Worm (Caenorhabditis elegans) whole organism, mixed stage, embryonic: ENCODE measurements around the gene gtf-2E2.

Source experiments
- M03D4.4 ChIP-seq: sonication (generic microtip); optimal IDR thresholded peaks from 2 replicates; lab custom pipeline; 2017; ENCODE audit warnings: mild to moderate bottlenecking, missing genetic modification characterization, missing compliant biosample characterization
- bed-3 ChIP-seq: fragments of 200-800 bp; sonication (Bioruptor generic); optimal IDR thresholded peaks from 3 replicates; lab custom pipeline; 2018; ENCODE audit warnings: mild to moderate bottlenecking, missing genetic modification characterization, moderate library complexity, missing compliant biosample characterization
- blmp-1 ChIP-seq: fragments of 150-350 bp; optimal IDR thresholded peaks from 2 replicates; lab custom pipeline; 2014; ENCODE audit warnings: missing biosample characterization, missing genetic modification characterization
- ceh-39 ChIP-seq: fragments of 150-350 bp; optimal IDR thresholded peaks from 2 replicates; lab custom pipeline; 2014; ENCODE audit warnings: missing biosample characterization, missing genetic modification characterization
- ceh-43 ChIP-seq: fragments of 200-800 bp; sonication (Bioruptor generic); optimal IDR thresholded peaks from 2 replicates; lab custom pipeline; 2018; ENCODE audit warnings: mild to moderate bottlenecking, missing genetic modification characterization, moderate library complexity, missing compliant biosample characterization
- ceh-83 ChIP-seq: fragments of 200-800 bp; sonication (Bioruptor generic); optimal IDR thresholded peaks from 2 replicates; lab custom pipeline; 2018; ENCODE audit warnings: mild to moderate bottlenecking, missing genetic modification characterization, missing compliant biosample characterization
- ces-1 ChIP-seq: fragments of 150-350 bp; optimal IDR thresholded peaks from 2 replicates; lab custom pipeline; 2014; ENCODE audit warnings: missing biosample characterization, missing genetic modification reagents, missing genetic modification characterization
- cnd-1 ChIP-seq: fragments of 200-800 bp; sonication (Bioruptor generic); optimal IDR thresholded peaks from 2 replicates; lab custom pipeline; 2018; ENCODE audit warnings: mild to moderate bottlenecking, missing genetic modification characterization, missing compliant biosample characterization
- drap-1 ChIP-seq: fragments of 200-800 bp; sonication (Bioruptor generic); optimal IDR thresholded peaks from 3 replicates; lab custom pipeline; 2018; ENCODE audit warnings: mild to moderate bottlenecking, missing genetic modification characterization, missing compliant biosample characterization
- elt-1 ChIP-seq: sonication (generic microtip); optimal IDR thresholded peaks from 2 replicates; lab custom pipeline; 2017; ENCODE audit warnings: missing genetic modification characterization, mild to moderate bottlenecking, missing compliant biosample characterization, antibody characterized with exemption, moderate library complexity, borderline replicate concordance; ENCODE audit not compliant: insufficient read depth
- elt-3 ChIP-seq: fragments of 150-350 bp; optimal IDR thresholded peaks from 2 replicates; lab custom pipeline; 2014; ENCODE audit warnings: missing biosample characterization, missing genetic modification characterization
- flh-1 ChIP-seq: fragments of 200-800 bp; sonication (Bioruptor generic); optimal IDR thresholded peaks from 2 replicates; lab custom pipeline; 2018; ENCODE audit warnings: mild to moderate bottlenecking, missing genetic modification characterization, moderate library complexity, missing compliant biosample characterization
- ham-2 ChIP-seq: fragments of 200-800 bp; sonication (Bioruptor generic); optimal IDR thresholded peaks from 2 replicates; lab custom pipeline; 2018; ENCODE audit warnings: mild to moderate bottlenecking, missing genetic modification characterization, missing compliant biosample characterization
- hlh-1 ChIP-seq: fragments of 150-350 bp; optimal IDR thresholded peaks from 2 replicates; lab custom pipeline; 2014; ENCODE audit warnings: missing biosample characterization, missing genetic modification reagents, missing genetic modification characterization
- lin-13 ChIP-seq: fragments of 150-350 bp; optimal IDR thresholded peaks from 2 replicates; lab custom pipeline; 2014; ENCODE audit warnings: missing biosample characterization, missing genetic modification characterization
- lin-32 ChIP-seq: fragments of 200-800 bp; sonication (Bioruptor generic); optimal IDR thresholded peaks from 2 replicates; lab custom pipeline; 2018; ENCODE audit warnings: mild to moderate bottlenecking, missing genetic modification characterization, missing compliant biosample characterization
- lsy-2 ChIP-seq: fragments of 150-350 bp; optimal IDR thresholded peaks from 2 replicates; lab custom pipeline; 2014; ENCODE audit warnings: missing biosample characterization, missing genetic modification characterization
- mab-5 ChIP-seq: fragments of 150-350 bp; optimal IDR thresholded peaks from 2 replicates; lab custom pipeline; 2014; ENCODE audit warnings: missing biosample characterization, missing genetic modification characterization
- mep-1 ChIP-seq: fragments of 150-350 bp; optimal IDR thresholded peaks from 2 replicates; lab custom pipeline; 2017; ENCODE audit warnings: missing biosample characterization, missing genetic modification reagents, missing genetic modification characterization, inconsistent platforms
- mls-2 ChIP-seq: sonication (generic microtip); optimal IDR thresholded peaks from 2 replicates; lab custom pipeline; 2016; ENCODE audit warnings: mild to moderate bottlenecking, missing genetic modification characterization, moderate library complexity, missing compliant biosample characterization
- nhr-12 ChIP-seq: fragments of 150-350 bp; optimal IDR thresholded peaks from 2 replicates; lab custom pipeline; 2014; ENCODE audit warnings: missing biosample characterization, missing genetic modification characterization
- nhr-2 ChIP-seq: fragments of 150-350 bp; optimal IDR thresholded peaks from 2 replicates; lab custom pipeline; 2014; ENCODE audit warnings: missing biosample characterization, missing genetic modification characterization
- nhr-237 ChIP-seq: fragments of 150-350 bp; optimal IDR thresholded peaks from 2 replicates; lab custom pipeline; 2014; ENCODE audit warnings: missing biosample characterization, missing genetic modification characterization
- nhr-28 ChIP-seq: fragments of 150-350 bp; optimal IDR thresholded peaks from 2 replicates; lab custom pipeline; 2014; ENCODE audit warnings: missing biosample characterization, missing genetic modification characterization
- nhr-76 ChIP-seq: sonication (generic microtip); optimal IDR thresholded peaks from 2 replicates; lab custom pipeline; 2017; ENCODE audit warnings: missing biosample characterization, missing genetic modification characterization
- pha-4 ChIP-seq: fragments of 150-350 bp; optimal IDR thresholded peaks from 2 replicates; lab custom pipeline; 2018; ENCODE audit warnings: missing biosample characterization, missing genetic modification reagents, missing genetic modification characterization
- sem-2 ChIP-seq: fragments of 200-800 bp; sonication (Bioruptor generic); optimal IDR thresholded peaks from 2 replicates; lab custom pipeline; 2018; ENCODE audit warnings: mild to moderate bottlenecking, missing genetic modification characterization, missing compliant biosample characterization
- snpc-4 ChIP-seq: fragments of 150-350 bp; optimal IDR thresholded peaks from 2 replicates; lab custom pipeline; 2014; ENCODE audit warnings: missing biosample characterization, missing genetic modification characterization
- sptf-1 ChIP-seq: sonication (generic microtip); optimal IDR thresholded peaks from 2 replicates; lab custom pipeline; 2017; ENCODE audit warnings: mild to moderate bottlenecking, missing genetic modification characterization, moderate library complexity, missing compliant biosample characterization
- tbx-8 ChIP-seq: fragments of 200-800 bp; sonication (Bioruptor generic); optimal IDR thresholded peaks from 2 replicates; lab custom pipeline; 2018; ENCODE audit warnings: mild to moderate bottlenecking, missing genetic modification characterization, moderate library complexity, missing compliant biosample characterization
- unc-120 ChIP-seq: sonication (generic microtip); optimal IDR thresholded peaks from 2 replicates; lab custom pipeline; 2017; ENCODE audit warnings: missing genetic modification characterization, missing compliant biosample characterization; ENCODE audit not compliant: poor library complexity, severe bottlenecking
- unc-39 ChIP-seq: fragments of 150-350 bp; optimal IDR thresholded peaks from 2 replicates; lab custom pipeline; 2014; ENCODE audit warnings: missing biosample characterization, missing genetic modification characterization
- unc-62 ChIP-seq: fragments of 150-350 bp; optimal IDR thresholded peaks from 2 replicates; lab custom pipeline; 2014; ENCODE audit warnings: missing biosample characterization, missing genetic modification reagents, missing genetic modification characterization
- zip-8 ChIP-seq: fragments of 150-350 bp; optimal IDR thresholded peaks from 2 replicates; lab custom pipeline; 2014; ENCODE audit warnings: missing biosample characterization, missing genetic modification characterization
- ztf-11 ChIP-seq: fragments of 150-350 bp; optimal IDR thresholded peaks from 2 replicates; lab custom pipeline; 2014; ENCODE audit warnings: missing biosample characterization, missing genetic modification characterization

The gtf-2E2 gene

ce11 chrII:11538741-11539140 lies 3.6 kb downstream of the gtf-2E2 start, which contains the start of gene Y62F5A.9:
Y62F5A.9 (minus strand) TSS chrII:11538841.
- TF ChIP-seq lsy-2, result peak; percentile 4
- no peak for TF ChIP-seq unc-39 (tag; lab: Kevin White, UChicago)

ce11 chrII:11537606-11538016 lies 4.7 kb downstream of the gtf-2E2 start:
- TF ChIP-seq ceh-43 (GFP tag; lab: Kevin White, UChicago), result no peak
- no peak for TF ChIP-seq lin-32 (GFP tag; lab: Kevin White, UChicago)
- TF ChIP-seq M03D4.4 (tag; lab: Kevin White, UChicago), result peak; percentile 34
- peak; percentile 27 for TF ChIP-seq mls-2 (tag; lab: Kevin White, UChicago)
- no peak for TF ChIP-seq nhr-28 (tag; lab: Kevin White, UChicago)
- peak; percentile 60 for TF ChIP-seq sem-2 (GFP tag; lab: Kevin White, UChicago)
- TF ChIP-seq lin-13 (tag; lab: Kevin White, UChicago), result no peak
- no peak for TF ChIP-seq mab-5 (tag; lab: Kevin White, UChicago)
- TF ChIP-seq pha-4 (tag; lab: Kevin White, UChicago), result no peak
- TF ChIP-seq mep-1 (tag; lab: Kevin White, UChicago), result no peak
- no peak for TF ChIP-seq zip-8 (tag; lab: Kevin White, UChicago)
- TF ChIP-seq ceh-83, result peak; percentile 86
- no peak for TF ChIP-seq nhr-12 (tag; lab: Kevin White, UChicago)
- no peak for TF ChIP-seq elt-3
- no peak for TF ChIP-seq cnd-1
- no peak for TF ChIP-seq nhr-237 (tag; lab: Kevin White, UChicago)
- no peak for TF ChIP-seq nhr-76 (tag; lab: Kevin White, UChicago)
- TF ChIP-seq bed-3, result no peak
- no peak for TF ChIP-seq sptf-1
- TF ChIP-seq ham-2, result no peak
- TF ChIP-seq unc-39 (tag; lab: Kevin White, UChicago), result no peak
- no peak for TF ChIP-seq hlh-1 (tag; lab: Kevin White, UChicago)
- no peak for TF ChIP-seq drap-1 (GFP tag; lab: Kevin White, UChicago)
- TF ChIP-seq unc-62 (GFP tag; lab: Kevin White, UChicago), result no peak
- no peak for TF ChIP-seq lsy-2
- no peak for TF ChIP-seq blmp-1 (tag; lab: Kevin White, UChicago)
- TF ChIP-seq nhr-2 (tag; lab: Kevin White, UChicago), result no peak
- TF ChIP-seq flh-1 (GFP tag; lab: Kevin White, UChicago), result no peak
- no peak for TF ChIP-seq unc-120 (tag; lab: Kevin White, UChicago)
- TF ChIP-seq ces-1 (GFP tag; lab: Kevin White, UChicago), result no peak
- no peak for TF ChIP-seq ceh-39 (tag; lab: Kevin White, UChicago)
- TF ChIP-seq ztf-11 (tag; lab: Kevin White, UChicago), result no peak
- peak; percentile 35 for TF ChIP-seq tbx-8
- TF ChIP-seq snpc-4, result no peak
- TF ChIP-seq elt-1 (tag; lab: Kevin White, UChicago), result no peak

ce11 chrII:11537115-11537514 lies 5.2 kb downstream of the gtf-2E2 start:
- TF ChIP-seq ceh-83 (no peak), bed-3 (no peak), nhr-12 (tag; lab: Kevin White, UChicago) (no peak), nhr-2 (tag; lab: Kevin White, UChicago) (peak; percentile 46), hlh-1 (tag; lab: Kevin White, UChicago) (peak; percentile 60), unc-62 (GFP tag; lab: Kevin White, UChicago) (peak; percentile 67), ceh-39 (tag; lab: Kevin White, UChicago) (peak; percentile 76), mep-1 (tag; lab: Kevin White, UChicago) (peak; percentile 62), lin-32 (GFP tag; lab: Kevin White, UChicago) (no peak), drap-1 (GFP tag; lab: Kevin White, UChicago) (no peak), M03D4.4 (tag; lab: Kevin White, UChicago) (no peak), zip-8 (tag; lab: Kevin White, UChicago) (no peak), pha-4 (tag; lab: Kevin White, UChicago) (no peak), tbx-8 (no peak), blmp-1 (tag; lab: Kevin White, UChicago) (no peak), elt-1 (tag; lab: Kevin White, UChicago) (no peak), nhr-28 (tag; lab: Kevin White, UChicago) (no peak), nhr-76 (tag; lab: Kevin White, UChicago) (no peak), ztf-11 (tag; lab: Kevin White, UChicago) (no peak), elt-3 (no peak), ces-1 (GFP tag; lab: Kevin White, UChicago) (no peak), ceh-43 (GFP tag; lab: Kevin White, UChicago) (no peak), nhr-237 (tag; lab: Kevin White, UChicago) (no peak), lsy-2 (no peak), snpc-4 (no peak), mls-2 (tag; lab: Kevin White, UChicago) (peak; percentile 40), unc-120 (tag; lab: Kevin White, UChicago) (peak; percentile 6), ham-2 (peak; percentile 37), sptf-1 (peak; percentile 89), mab-5 (tag; lab: Kevin White, UChicago) (no peak), sem-2 (GFP tag; lab: Kevin White, UChicago) (no peak), unc-39 (tag; lab: Kevin White, UChicago) (no peak), flh-1 (GFP tag; lab: Kevin White, UChicago) (no peak), cnd-1 (peak; percentile 52), lin-13 (tag; lab: Kevin White, UChicago) (no peak)
